Fruit fly (Drosophila melanogaster) whole organism, wandering third instar larva: Measurements from ENCODE around the gene CG7080.

Experiments
- Abd-B ChIP-seq: fragments of >200 bp; optimal IDR thresholded peaks from 2 replicates; lab custom pipeline; 2017; ENCODE audit warnings: missing biosample characterization, missing genetic modification characterization
- CG9705 ChIP-seq: fragments of 200-800 bp; sonication (Bioruptor generic); optimal IDR thresholded peaks from 2 replicates; lab custom pipeline; 2018; ENCODE audit warnings: missing biosample characterization, mild to moderate bottlenecking, missing genetic modification characterization
- CrebA ChIP-seq: fragments of 200-800 bp; sonication (Bioruptor generic); optimal IDR thresholded peaks from 2 replicates; lab custom pipeline; 2016; ENCODE audit warnings: missing biosample characterization, mild to moderate bottlenecking, missing genetic modification characterization, borderline replicate concordance
- Dfd ChIP-seq: fragments of >200 bp; optimal IDR thresholded peaks from 2 replicates; lab custom pipeline; 2017; ENCODE audit warnings: missing biosample characterization, missing genetic modification characterization
- Dif ChIP-seq: fragments of 200-275, 200-300 bp; sonication (Bioruptor generic); optimal IDR thresholded peaks from 2 replicates; lab custom pipeline; 2018; ENCODE audit warnings: missing biosample characterization, missing genetic modification characterization; ENCODE audit not compliant: partially characterized antibody
- GATAd ChIP-seq: sonication (Bioruptor generic); optimal IDR thresholded peaks from 2 replicates; lab custom pipeline; 2016; ENCODE audit warnings: missing biosample characterization, missing genetic modification characterization
- HLH106 ChIP-seq: fragments of 200-800 bp; optimal IDR thresholded peaks from 3 replicates; lab custom pipeline; 2019; ENCODE audit warnings: missing biosample characterization, mild to moderate bottlenecking, missing genetic modification characterization, moderate library complexity
- Hnf4 ChIP-seq: fragments of 200-800 bp; sonication (Bioruptor generic); optimal IDR thresholded peaks from 2 replicates; lab custom pipeline; 2016; ENCODE audit warnings: missing biosample characterization, mild to moderate bottlenecking, missing genetic modification characterization
- Hr78 ChIP-seq: fragments of >200 bp; optimal IDR thresholded peaks from 2 replicates; lab custom pipeline; 2017; ENCODE audit warnings: missing biosample characterization, missing genetic modification characterization
- Hr83 ChIP-seq: fragments of 200-300 bp; sonication (Bioruptor generic); optimal IDR thresholded peaks from 2 replicates; lab custom pipeline; 2016; ENCODE audit warnings: missing biosample characterization, mild to moderate bottlenecking, missing genetic modification characterization, moderate library complexity; ENCODE audit not compliant: poor library complexity, severe bottlenecking
- Jra ChIP-seq: sonication (Bioruptor generic); optimal IDR thresholded peaks from 2 replicates; lab custom pipeline; 2016; ENCODE audit warnings: missing biosample characterization, missing genetic modification characterization
- Mio ChIP-seq: sonication (Bioruptor generic); optimal IDR thresholded peaks from 2 replicates; lab custom pipeline; 2016; ENCODE audit warnings: missing biosample characterization, missing genetic modification characterization
- Myc ChIP-seq: fragments of >200 bp; optimal IDR thresholded peaks from 2 replicates; lab custom pipeline; 2017
- N ChIP-seq: fragments of >200 bp; optimal IDR thresholded peaks from 2 replicates; lab custom pipeline; 2018; ENCODE audit warnings: missing biosample characterization, missing external identifiers, missing genetic modification characterization
- OdsH ChIP-seq: fragments of 200-800 bp; sonication (Bioruptor generic); optimal IDR thresholded peaks from 2 replicates; lab custom pipeline; 2016; ENCODE audit warnings: missing biosample characterization, mild to moderate bottlenecking, missing genetic modification characterization
- Rel ChIP-seq, 2 experiments: fragments of 200-800 bp; sonication (Bioruptor generic) in 1 of 2; optimal IDR thresholded peaks; 2 replicates in 1 of 2; 3 replicates in 1 of 2; lab custom pipeline; 2016 to 2019; ENCODE audit warnings: mild to moderate bottlenecking in 2 of 2, missing biosample characterization in 2 of 2, missing genetic modification characterization in 2 of 2, moderate library complexity in 1 of 2
- Sp1 ChIP-seq: fragments of 200-800 bp; sonication (Bioruptor generic); optimal IDR thresholded peaks from 3 replicates; lab custom pipeline; 2019; ENCODE audit warnings: missing biosample characterization, mild to moderate bottlenecking, missing genetic modification characterization, moderate library complexity
- br ChIP-seq: fragments of 200-800 bp; sonication (Bioruptor generic); optimal IDR thresholded peaks from 2 replicates; lab custom pipeline; 2016; ENCODE audit warnings: missing biosample characterization, missing genetic modification characterization
- brk ChIP-seq: fragments of 200-800 bp; sonication (Bioruptor generic); optimal IDR thresholded peaks from 2 replicates; lab custom pipeline; 2016; ENCODE audit warnings: missing biosample characterization, mild to moderate bottlenecking, missing genetic modification characterization
- dl ChIP-seq, 2 experiments: fragments of 175-275, 200-275 bp in 1 of 2; fragments of 200-275 bp in 1 of 2; sonication (Bioruptor generic); optimal IDR thresholded peaks; lab custom pipeline; 2018; ENCODE audit warnings: mild to moderate bottlenecking in 2 of 2, missing biosample characterization in 2 of 2, missing genetic modification characterization in 2 of 2, moderate library complexity in 2 of 2; ENCODE audit not compliant: partially characterized antibody in 2 of 2, insufficient read depth in 1 of 2
- dmrt93B ChIP-seq: fragments of 200-800 bp; sonication (Bioruptor generic); optimal IDR thresholded peaks from 2 replicates; lab custom pipeline; 2018; ENCODE audit warnings: missing biosample characterization, mild to moderate bottlenecking, missing genetic modification characterization
- ey ChIP-seq: fragments of 200-800 bp; sonication (Bioruptor generic); optimal IDR thresholded peaks from 2 replicates; lab custom pipeline; 2016; ENCODE audit warnings: missing biosample characterization, missing genetic modification characterization
- foxo ChIP-seq, 2 experiments: fragments of 200-800 bp; sonication (Bioruptor generic); optimal IDR thresholded peaks; 2 replicates in 1 of 2; 3 replicates in 1 of 2; lab custom pipeline; 2016 to 2017; ENCODE audit warnings: missing biosample characterization in 2 of 2, missing genetic modification characterization in 2 of 2
- fru ChIP-seq: fragments of 200-800 bp; sonication (Bioruptor generic); optimal IDR thresholded peaks from 3 replicates; lab custom pipeline; 2016; ENCODE audit warnings: missing biosample characterization, mild to moderate bottlenecking, missing genetic modification characterization
- h ChIP-seq: fragments of 200-800 bp; sonication (Bioruptor generic); optimal IDR thresholded peaks from 3 replicates; lab custom pipeline; 2016; ENCODE audit warnings: missing biosample characterization, mild to moderate bottlenecking, missing genetic modification characterization
- jim ChIP-seq: fragments of 175-275, 200-325 bp; sonication (Bioruptor generic); optimal IDR thresholded peaks from 2 replicates; lab custom pipeline; 2016; ENCODE audit warnings: missing biosample characterization, mild to moderate bottlenecking, missing genetic modification characterization
- lola ChIP-seq: fragments of >200 bp; optimal IDR thresholded peaks from 2 replicates; lab custom pipeline; 2017; ENCODE audit warnings: missing biosample characterization, missing genetic modification characterization
- pan ChIP-seq: fragments of >200 bp; optimal IDR thresholded peaks from 2 replicates; lab custom pipeline; 2017
- psq ChIP-seq: fragments of 200-800 bp; sonication (Bioruptor generic); optimal IDR thresholded peaks from 3 replicates; lab custom pipeline; 2017; ENCODE audit warnings: missing biosample characterization, mild to moderate bottlenecking, missing genetic modification characterization, moderate library complexity
- rgr ChIP-seq: fragments of 200-800 bp; sonication (Bioruptor generic); optimal IDR thresholded peaks from 3 replicates; lab custom pipeline; 2016; ENCODE audit warnings: missing biosample characterization, mild to moderate bottlenecking, missing genetic modification characterization
- sage ChIP-seq: fragments of 200-800 bp; sonication (Bioruptor generic); optimal IDR thresholded peaks from 2 replicates; lab custom pipeline; 2016; ENCODE audit warnings: missing biosample characterization, mild to moderate bottlenecking, missing genetic modification characterization
- sv ChIP-seq: fragments of 200-800 bp; sonication (Bioruptor generic); optimal IDR thresholded peaks from 3 replicates; lab custom pipeline; 2016; ENCODE audit warnings: missing biosample characterization, missing genetic modification characterization
- tai ChIP-seq: sonication (Bioruptor generic); optimal IDR thresholded peaks from 2 replicates; lab custom pipeline; 2016; ENCODE audit warnings: missing biosample characterization, missing genetic modification characterization
- usp ChIP-seq: fragments of >200 bp; optimal IDR thresholded peaks from 2 replicates; lab custom pipeline; 2017; ENCODE audit warnings: missing biosample characterization, missing genetic modification characterization
- woc ChIP-seq: sonication (Bioruptor generic); optimal IDR thresholded peaks from 2 replicates; lab custom pipeline; 2016; ENCODE audit warnings: missing biosample characterization, mild to moderate bottlenecking, missing genetic modification characterization

Gene CG7080

DNA sequence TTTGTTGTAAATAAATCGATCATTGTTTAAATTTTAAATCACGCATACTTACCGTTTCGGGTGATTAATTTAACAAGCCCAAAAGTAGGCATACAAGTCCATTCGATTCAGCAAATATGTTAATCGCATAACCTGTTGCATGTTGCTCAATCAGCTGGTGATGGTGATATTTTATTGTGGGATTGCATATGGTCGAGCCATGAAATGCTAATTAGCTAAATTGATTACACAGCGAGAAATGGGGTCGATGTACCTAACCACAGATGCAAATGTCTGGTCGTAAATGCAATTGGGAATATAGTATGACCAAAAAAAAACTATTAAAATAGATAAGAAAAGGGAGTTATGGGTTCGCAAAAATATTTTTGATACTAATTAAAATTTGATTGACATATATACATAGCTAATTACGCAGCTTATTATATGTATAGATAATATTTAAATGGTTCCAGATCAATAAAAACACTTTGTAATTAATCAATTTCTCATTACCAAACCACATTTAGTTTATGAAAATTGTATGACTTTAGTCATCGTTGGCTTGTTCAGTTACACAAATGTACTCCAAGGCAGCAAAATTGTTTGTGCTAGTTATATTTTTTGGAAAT lies 1.5 kb downstream of the CG7080 start, which contains the start of gene CG33721:
TSS of gene CG33721 (plus strand) at position 558 of the 608 bp plus-strand sequence.
- TF ChIP-seq pan (no peak), br (GFP tag; lab: Kevin White, UChicago) (no peak)

DNA sequence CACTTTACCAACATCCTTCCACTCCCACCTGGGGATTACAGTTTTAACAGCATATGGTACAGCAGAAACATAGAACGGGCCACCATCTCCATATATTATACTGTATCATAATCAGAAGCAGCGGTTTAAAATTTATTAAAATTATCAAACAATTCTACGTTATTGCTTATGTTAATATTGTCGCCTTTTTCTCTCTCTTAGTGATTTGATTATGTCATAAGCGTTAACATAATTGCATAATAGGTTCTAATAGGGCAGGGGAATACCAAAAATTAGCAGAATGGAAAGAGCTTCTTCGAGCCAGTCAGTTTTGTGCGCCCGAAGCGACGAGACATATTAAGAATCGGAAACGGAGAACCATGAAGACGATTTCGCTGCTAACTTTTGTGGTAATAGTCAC lies 2.6 kb downstream of the CG7080 start, which contains the start of gene CG13862:
TSS of gene CG13862 (plus strand) at position 301 of the 400 bp plus-strand sequence.
- TF ChIP-seq Myc (lab: Kevin White, UChicago), result no peak
- TF ChIP-seq N (GFP tag; lab: Kevin White, UChicago), result no peak
- no peak for TF ChIP-seq jim (GFP tag; lab: Kevin White, UChicago)
- no peak for TF ChIP-seq sage (GFP tag; lab: Kevin White, UChicago)
- TF ChIP-seq Rel (GFP tag; optimal IDR thresholded peaks at IDR 0.05; lab: Kevin White, UChicago), result no peak
- no peak for TF ChIP-seq Rel (tag; optimal IDR thresholded peaks at IDR 0.05; lab: Kevin White, UChicago)
- no peak for TF ChIP-seq dl (GFP tag; optimal IDR thresholded peaks at IDR 0.05; lab: Kevin White, UChicago; ENCODE audit: insufficient read depth in 1 of 2, partially characterized antibody in 2 of 2)
- no peak for TF ChIP-seq usp
- TF ChIP-seq dmrt93B, result no peak
- no peak for TF ChIP-seq Jra
- no peak for TF ChIP-seq Hr78 (GFP tag; lab: Kevin White, UChicago)
- no peak for TF ChIP-seq CrebA (GFP tag; lab: Kevin White, UChicago)
- TF ChIP-seq Sp1 (GFP tag; lab: Kevin White, UChicago), result no peak
- no peak for TF ChIP-seq br (GFP tag; lab: Kevin White, UChicago)
- no peak for TF ChIP-seq h (GFP tag; lab: Kevin White, UChicago)
- no peak for TF ChIP-seq OdsH
- no peak for TF ChIP-seq Hnf4 (GFP tag; lab: Kevin White, UChicago)

DNA sequence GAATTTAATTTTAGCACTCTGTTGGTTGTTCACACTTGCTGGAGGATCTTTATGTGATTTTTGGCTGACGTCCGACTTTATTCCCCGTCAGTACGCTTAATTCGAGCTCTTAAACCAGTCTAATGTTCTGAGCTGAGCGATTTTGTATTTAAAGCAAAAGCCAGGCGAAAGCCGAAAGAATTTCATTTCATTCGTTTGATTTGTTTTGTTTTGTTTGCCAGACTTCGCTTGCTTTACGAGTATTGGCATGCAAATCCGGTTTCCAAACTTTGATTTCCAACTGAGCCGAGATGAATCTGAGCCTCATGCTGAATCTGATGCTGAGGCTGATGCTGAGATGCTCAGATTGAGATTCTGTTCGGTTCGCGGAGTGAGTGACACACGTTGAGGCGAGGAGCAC lies 5.0 kb downstream of the CG7080 start, which contains the start of gene CG5391:
TSS of gene CG5391 (minus strand) at position 101 of the 400 bp plus-strand sequence.
- TF ChIP-seq Mio (GFP tag; lab: Kevin White, UChicago), result no peak
- TF ChIP-seq tai (GFP tag; lab: Kevin White, UChicago), result no peak
- TF ChIP-seq, all 38 proteins: peak for 0

DNA sequence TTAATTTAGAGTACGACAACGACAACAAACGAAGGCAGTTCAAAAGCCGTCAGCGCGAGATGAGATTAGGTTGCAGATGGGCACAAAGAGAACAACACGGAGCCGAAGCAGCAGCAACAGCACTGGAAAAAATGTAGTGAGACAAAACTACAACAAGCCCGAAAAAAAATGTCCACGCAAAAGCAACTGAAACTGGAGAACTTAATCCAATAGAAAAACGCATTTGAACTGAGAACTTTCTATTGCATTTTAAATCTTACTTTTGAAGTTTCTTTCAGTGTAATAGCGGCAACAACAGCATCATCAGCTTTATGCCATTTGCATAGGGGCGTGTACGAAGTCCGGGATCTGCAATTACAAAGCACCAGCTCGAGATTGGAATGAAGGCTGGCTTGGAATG lies 10.4 kb downstream of the CG7080 start:
- TF ChIP-seq CG9705 (peak; percentile 17), usp (no peak), woc (peak; percentile 16), dl (GFP tag; optimal IDR thresholded peaks at IDR 0.05; lab: Kevin White, UChicago; ENCODE audit: insufficient read depth in 1 of 2, partially characterized antibody in 2 of 2) (no peak), ey (GFP tag; lab: Kevin White, UChicago) (peak; percentile 65), OdsH (peak; percentile 46), Dfd (GFP tag; lab: Kevin White, UChicago) (no peak), h (GFP tag; lab: Kevin White, UChicago) (peak; percentile 71), psq (peak; percentile 27), Hr83 (GFP tag; lab: Kevin White, UChicago) (no peak), HLH106 (peak; percentile 64), Hr78 (GFP tag; lab: Kevin White, UChicago) (no peak), Dif (GFP tag; lab: Kevin White, UChicago) (no peak), foxo (GFP tag; optimal IDR thresholded peaks at IDR 0.05; lab: Kevin White, UChicago) (peak in 1 of 2 experiments; percentile 64), Sp1 (GFP tag; lab: Kevin White, UChicago) (peak; percentile 62), CrebA (GFP tag; lab: Kevin White, UChicago) (no peak), Rel (GFP tag; optimal IDR thresholded peaks at IDR 0.05; lab: Kevin White, UChicago) (no peak), Rel (tag; optimal IDR thresholded peaks at IDR 0.05; lab: Kevin White, UChicago) (no peak), br (GFP tag; lab: Kevin White, UChicago) (peak; percentile 64), jim (GFP tag; lab: Kevin White, UChicago) (no peak), fru (peak; percentile 57), GATAd (GFP tag; lab: Kevin White, UChicago) (no peak), sv (GFP tag; lab: Kevin White, UChicago) (no peak), rgr (GFP tag; lab: Kevin White, UChicago) (peak; percentile 47), lola (GFP tag; lab: Kevin White, UChicago) (no peak), Mio (GFP tag; lab: Kevin White, UChicago) (no peak), Hnf4 (GFP tag; lab: Kevin White, UChicago) (peak; percentile 55), brk (GFP tag; lab: Kevin White, UChicago) (no peak), Jra (no peak), tai (GFP tag; lab: Kevin White, UChicago) (peak; percentile 33), Abd-B (GFP tag; lab: Kevin White, UChicago) (no peak)
